Worm (Caenorhabditis elegans) whole organism, L2 larva: Measurements from ENCODE around the gene srd-51.

Experiments used
- nhr-25 ChIP-seq: fragments of 150-350 bp; sonication (generic microtip); optimal IDR thresholded peaks from 3 replicates; lab custom pipeline; 2014; ENCODE audit warnings: missing biosample characterization, missing genetic modification characterization
- skn-1 ChIP-seq: sonication (generic microtip); optimal IDR thresholded peaks from 2 replicates; lab custom pipeline; 2017; ENCODE audit warnings: missing biosample characterization, missing genetic modification characterization

DNA sequence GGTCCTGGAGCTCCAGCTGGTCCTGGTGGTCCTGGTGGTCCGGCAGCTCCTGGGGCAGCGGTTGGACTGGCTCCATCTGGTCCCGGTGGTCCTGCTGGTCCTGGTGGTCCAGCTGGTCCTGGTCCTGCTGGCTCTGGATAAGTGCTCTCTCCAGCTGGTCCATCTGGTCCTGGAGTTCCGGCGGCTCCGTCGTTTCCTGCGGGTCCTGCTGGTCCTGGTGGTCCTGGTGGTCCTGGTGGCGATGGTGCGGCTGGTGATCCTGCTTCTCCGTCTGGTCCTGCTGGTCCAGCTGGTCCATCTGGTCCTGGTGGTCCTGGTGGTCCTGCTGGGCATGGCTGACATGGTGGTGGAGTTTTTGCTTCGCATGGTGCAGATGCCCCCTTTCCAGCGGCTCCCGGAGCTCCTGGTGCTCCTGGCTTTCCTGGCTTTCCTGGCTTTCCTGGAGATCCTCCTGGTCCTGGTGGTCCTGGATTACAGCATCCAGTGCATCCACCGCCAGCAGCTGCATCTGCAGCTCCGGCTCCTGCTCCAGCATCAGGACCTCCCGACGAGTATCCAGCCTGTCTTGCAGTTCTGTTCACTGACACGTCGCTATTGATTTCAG, 25.6 kb upstream of the srd-51 start:
- TF ChIP-seq skn-1 (tag; lab: Kevin White, UChicago) (no peak), nhr-25 (tag; lab: Kevin White, UChicago) (no peak)
